Worm (Caenorhabditis elegans) whole organism, early embryonic: ENCODE measurements around the gene str-74.

Experiments
- ama-1 ChIP-seq: fragments of 150-350 bp; optimal IDR thresholded peaks from 2 replicates; lab custom pipeline; 2014
- ceh-13 ChIP-seq: fragments of 200-800 bp; sonication (Bioruptor generic); optimal IDR thresholded peaks from 2 replicates; lab custom pipeline; 2018; ENCODE audit warnings: mild to moderate bottlenecking, missing genetic modification characterization, missing compliant biosample characterization
- flt-1 ChIP-seq: fragments of 200-800 bp; sonication (Bioruptor generic); IDR thresholded peaks from 2 replicates; pipeline ENCODE4 v1.3.6; 2022; ENCODE audit warnings: missing genetic modification characterization, missing compliant biosample characterization
- tbx-37 ChIP-seq: fragments of 200-800 bp; sonication (Bioruptor generic); conservative IDR thresholded peaks from 2 replicates; pipeline ENCODE4 v1.3.6; 2022; ENCODE audit warnings: missing genetic modification reagents, missing genetic modification characterization, missing compliant biosample characterization
- tra-4 ChIP-seq: sonication (generic microtip); optimal IDR thresholded peaks from 2 replicates; lab custom pipeline; 2017; ENCODE audit warnings: missing genetic modification characterization, missing compliant biosample characterization

- TF ChIP-seq tra-4 (tag; lab: Kevin White, UChicago), result no peak
- TF ChIP-seq tbx-37, result no peak
- no peak for TF ChIP-seq flt-1 (GFP tag; lab: Robert Waterston, UW)
- no peak for TF ChIP-seq ceh-13 (GFP tag; lab: Kevin White, UChicago)
- no peak for TF ChIP-seq ama-1 (lab: Kevin White, UChicago)
These were observed 32.6 kb upstream of the str-74 start, which contains the start of gene F41E7.2 for ce11 chrX:10273392-10273791.
